Worm (Caenorhabditis elegans): Measurements from ENCODE around the gene pyr-1.

- TF ChIP-seq W03F9.2 (tag; optimal IDR thresholded peaks at IDR 0.05), result no peak
- no peak for TF ChIP-seq him-1 (tag; optimal IDR thresholded peaks at IDR 0.05)
These were observed 29.0 kb upstream of the pyr-1 start, which contains the start of gene T22C8.3 for ce11 chrII:8621883-8622282.
